Worm (Caenorhabditis elegans) whole organism, L4 larva: Measurements from ENCODE around the gene srp-6.

ENCODE experiments used
- F10B5.3 ChIP-seq: sonication (generic microtip); optimal IDR thresholded peaks from 2 replicates; lab custom pipeline; 2016; ENCODE audit warnings: mild to moderate bottlenecking, missing genetic modification characterization, missing compliant biosample characterization
- aha-1 ChIP-seq: fragments of 150-350 bp; peaks from one replicate; lab custom pipeline; 2014; ENCODE audit warnings: missing biosample characterization, missing genetic modification characterization
- ama-1 ChIP-seq: fragments of 150-350 bp; optimal IDR thresholded peaks from 2 replicates; lab custom pipeline; 2014; ENCODE audit warnings: inconsistent platforms, mixed read lengths
- ceh-20 ChIP-seq: fragments of 200-800 bp; sonication (Bioruptor generic); IDR thresholded peaks from 2 replicates; pipeline ENCODE4 v1.3.6; 2022; ENCODE audit warnings: missing genetic modification reagents, missing genetic modification characterization, missing compliant biosample characterization
- daf-8 ChIP-seq: fragments of 200-800 bp; sonication (Bioruptor generic); IDR thresholded peaks from 2 replicates; pipeline ENCODE4 v1.3.6; 2022; ENCODE audit warnings: missing genetic modification characterization, missing compliant biosample characterization
- egl-27 ChIP-seq: sonication (generic microtip); optimal IDR thresholded peaks from 3 replicates; lab custom pipeline; 2017; ENCODE audit warnings: missing biosample characterization, missing genetic modification reagents, missing genetic modification characterization
- egl-43 ChIP-seq: fragments of 200-800 bp; sonication (Bioruptor generic); IDR thresholded peaks from 2 replicates; pipeline ENCODE4 v1.3.6; 2022; ENCODE audit warnings: missing genetic modification reagents, missing genetic modification characterization, missing compliant biosample characterization
- fkh-10 ChIP-seq: fragments of 150-350 bp; optimal IDR thresholded peaks from 2 replicates; lab custom pipeline; 2014; ENCODE audit warnings: missing biosample characterization, missing genetic modification reagents, missing genetic modification characterization
- madf-5 ChIP-seq, 2 experiments: fragments of 200-800 bp; sonication (Bioruptor generic); IDR thresholded peaks; 2 replicates each; pipeline ENCODE4 v1.3.6; 2022; ENCODE audit warnings: missing compliant biosample characterization in 2 of 2, missing genetic modification characterization in 2 of 2
- set-16 ChIP-seq: fragments of 200-800 bp; sonication (Bioruptor generic); IDR thresholded peaks from 2 replicates; pipeline ENCODE4 v1.3.6; 2022; ENCODE audit warnings: missing genetic modification reagents, missing genetic modification characterization, missing compliant biosample characterization
- snpc-4 ChIP-seq: fragments of 150-350 bp; optimal IDR thresholded peaks from 2 replicates; lab custom pipeline; 2014; ENCODE audit warnings: missing biosample characterization, missing genetic modification characterization
- unc-130 ChIP-seq: sonication (generic microtip); optimal IDR thresholded peaks from 2 replicates; lab custom pipeline; 2016; ENCODE audit warnings: missing genetic modification reagents, missing genetic modification characterization, missing compliant biosample characterization
- unc-62 ChIP-seq, 3 experiments: fragments of 150-350 bp in 1 of 3; sonication (generic microtip); optimal IDR thresholded peaks in 2 of 3; peaks in 1 of 3; 1 replicate in 1 of 3; 2 replicates in 2 of 3; lab custom pipeline; 2014 to 2017; ENCODE audit warnings: missing biosample characterization in 3 of 3, missing genetic modification characterization in 3 of 3, missing genetic modification reagents in 3 of 3, missing genotype in 1 of 3
- zfp-2 ChIP-seq: sonication (generic microtip); optimal IDR thresholded peaks from 2 replicates; lab custom pipeline; 2016; ENCODE audit warnings: mild to moderate bottlenecking, missing genetic modification characterization, missing compliant biosample characterization

DNA sequence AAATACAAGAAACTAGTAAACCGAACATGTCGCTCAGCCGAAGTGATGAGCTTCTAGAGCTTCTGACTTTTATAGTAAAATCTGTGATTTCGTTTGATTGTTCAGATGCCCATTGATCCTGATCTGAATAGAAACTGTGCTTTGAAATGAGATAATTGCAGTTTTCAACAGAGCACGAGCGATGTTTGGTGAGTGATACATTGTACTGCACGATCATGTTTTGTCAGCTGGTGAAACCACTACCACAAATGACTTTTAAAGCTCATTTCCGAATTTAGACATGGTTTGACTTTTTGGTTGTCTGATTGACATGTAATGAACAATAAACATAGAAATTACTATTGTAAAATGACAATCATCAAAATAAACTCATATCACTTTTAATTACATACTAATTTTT is 30.4 kb downstream of the srp-6 start, which contains the start of gene tag-293:
- TF ChIP-seq zfp-2 (tag; lab: Kevin White, UChicago) = no peak
- TF ChIP-seq F10B5.3 = no peak
- no peak for TF ChIP-seq egl-27 (tag; lab: Kevin White, UChicago)
- TF ChIP-seq egl-43 (GFP tag; lab: Robert Waterston, UW) = no peak
- no peak for TF ChIP-seq set-16
- TF ChIP-seq ama-1 (lab: Kevin White, UChicago) = no peak
- no peak for TF ChIP-seq fkh-10 (GFP tag; lab: Kevin White, UChicago)
- no peak for TF ChIP-seq aha-1 (tag; lab: Kevin White, UChicago)
- TF ChIP-seq unc-130 = no peak
- TF ChIP-seq daf-8 (GFP tag; lab: Robert Waterston, UW) = no peak
- TF ChIP-seq madf-5 (GFP tag; IDR thresholded peaks at IDR 0.05; lab: Robert Waterston, UW) = no peak
- no peak for TF ChIP-seq unc-62 (GFP tag; optimal IDR thresholded peaks at IDR 0.05 in 1 of 2; lab: Kevin White, UChicago)
- no peak for TF ChIP-seq unc-62 (tag; optimal IDR thresholded peaks at IDR 0.05; lab: Kevin White, UChicago)
- no peak for TF ChIP-seq ceh-20
- no peak for TF ChIP-seq snpc-4 (tag; lab: Kevin White, UChicago)
